Worm (Caenorhabditis elegans): ENCODE measurements around the gene ZK418.7.

DNA sequence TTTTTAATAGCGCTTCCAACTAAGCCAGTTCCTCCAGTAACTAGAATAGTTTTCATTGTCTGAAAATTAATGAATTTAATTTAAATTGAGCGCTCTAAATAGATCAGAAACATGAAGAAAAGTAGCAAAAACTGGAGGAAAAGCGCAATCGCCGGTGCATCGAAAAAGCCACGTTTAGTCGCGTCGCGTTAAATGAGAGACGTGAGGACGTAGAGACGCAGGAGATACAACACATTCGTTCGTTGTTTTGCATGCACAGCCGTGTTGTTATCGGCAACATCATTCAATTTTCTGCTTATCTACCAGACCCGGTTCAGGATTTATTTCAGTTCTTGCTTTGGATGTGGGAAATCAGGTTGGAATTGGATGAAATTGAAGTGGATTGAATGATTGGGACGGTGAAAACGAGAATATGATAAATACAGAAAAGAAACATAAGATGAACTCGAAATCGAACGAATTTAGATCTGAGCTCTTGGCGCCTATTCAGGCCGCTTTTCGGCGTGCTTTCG, 13.1 kb downstream of the ZK418.7 start, which contains the start of gene ger-1:
- TF ChIP-seq ref-1 (GFP tag; conservative IDR thresholded peaks at IDR 0.05) (no peak), tab-1 (GFP tag; IDR thresholded peaks at IDR 0.05) (no peak), klf-2 (GFP tag; conservative IDR thresholded peaks at IDR 0.05) (no peak), flt-1 (GFP tag; IDR thresholded peaks at IDR 0.05) (no peak), med-1 (GFP tag; optimal IDR thresholded peaks at IDR 0.05; ENCODE audit: insufficient read depth) (no peak)

All from whole organism, midembryonic.